Fruit fly (Drosophila melanogaster) S2 (cell line): ENCODE data around the gene Got2.

Experiments
- CG8478 ChIP-seq: fragments of >200 bp; optimal IDR thresholded peaks from 2 replicates; lab custom pipeline; 2018
- CTCF ChIP-seq, 2 experiments: fragments of >200 bp; optimal IDR thresholded peaks; 2 replicates each; lab custom pipeline; 2018

DNA sequence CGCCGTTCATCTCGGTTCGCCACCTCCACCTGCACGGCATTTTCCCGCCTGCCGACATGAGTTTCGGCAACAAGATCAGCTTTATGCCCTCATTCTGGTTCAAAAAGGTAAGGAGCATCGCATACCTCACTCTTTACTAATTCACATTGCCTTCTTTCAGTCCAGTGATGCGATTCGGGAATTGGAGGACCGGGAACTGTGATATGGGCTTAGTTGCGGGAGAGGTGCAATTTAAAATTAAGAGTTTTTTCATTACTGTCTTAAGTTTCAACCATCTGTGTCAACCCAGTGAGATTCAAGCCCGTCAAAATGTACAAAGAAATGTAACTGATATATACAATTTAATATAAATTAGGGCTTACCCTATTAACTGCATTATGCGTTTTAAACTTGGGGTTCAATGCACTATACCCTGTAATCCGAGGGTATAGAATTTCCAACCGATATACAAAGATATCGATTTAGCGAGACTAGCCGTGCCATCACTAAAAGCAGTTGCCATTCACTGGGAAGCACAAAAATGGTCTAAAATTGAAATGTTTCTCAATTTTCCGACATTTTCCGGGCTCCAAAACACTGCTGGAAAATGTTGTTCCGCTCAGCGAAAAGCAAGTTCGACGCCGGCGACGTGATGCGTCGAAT, 5.7 kb downstream of the Got2 start, which contains the start of gene CG7289:
- TF ChIP-seq CG8478: no peak
- no peak for TF ChIP-seq CTCF (optimal IDR thresholded peaks at IDR 0.05; lab: Kevin White, UChicago)
